Fruit fly (Drosophila melanogaster): Measurements from ENCODE around the gene Doc2.
A peak's percentile ranks its signal among the peaks of the same experiment; 100 is the strongest.

The Doc2 gene

dm6 chr3L:9047062-9047461 lies 28.0 kb upstream of the Doc2 start, which contains the start of gene Argk2:
TSS of gene Argk2 (plus strand) at chr3L:9047439.
- TF ChIP-seq Eip78C (GFP tag) (peak; percentile 7), eg (GFP tag; IDR thresholded peaks at IDR 0.05) (peak; percentile 54; the same call in 1 of the 3 replicates), Sox102F (GFP tag; optimal IDR thresholded peaks at IDR 0.05) (no peak), CG3032 (tag; optimal IDR thresholded peaks at IDR 0.05) (peak; percentile 8)

- no peak for TF ChIP-seq ss (GFP tag; optimal IDR thresholded peaks at IDR 0.05)
These were observed 27.2 kb upstream of the Doc2 start for dm6 chr3L:9046274-9046673.

- TF ChIP-seq CG11294 (GFP tag; IDR thresholded peaks at IDR 0.05) (peak; percentile 35), Blimp-1 (GFP tag; optimal IDR thresholded peaks at IDR 0.05) (peak; percentile 64), ss (GFP tag; optimal IDR thresholded peaks at IDR 0.05) (peak; percentile 30 to 48), Hr38 (GFP tag; optimal IDR thresholded peaks at IDR 0.05) (no peak), CG6792 (GFP tag; optimal IDR thresholded peaks at IDR 0.05) (peak; percentile 75), fd85E (GFP tag; optimal IDR thresholded peaks at IDR 0.05) (peak; percentile 2), Sox102F (GFP tag; optimal IDR thresholded peaks at IDR 0.05) (peak; percentile 73), fd59A (GFP tag; optimal IDR thresholded peaks at IDR 0.05) (peak; percentile 10), Ets21C (GFP tag; optimal IDR thresholded peaks at IDR 0.05) (peak; percentile 75), CG15336 (GFP tag; IDR thresholded peaks at IDR 0.05) (peak; percentile 81), CG10631 (GFP tag; optimal IDR thresholded peaks at IDR 0.05) (peak; percentile 65), CG3032 (tag; optimal IDR thresholded peaks at IDR 0.05) (peak; percentile 66), CG1621 (tag; optimal IDR thresholded peaks at IDR 0.05) (peak; percentile 11), CG11762 (GFP tag; optimal IDR thresholded peaks at IDR 0.05; ENCODE audit: insufficient read depth) (peak; percentile 68), achi (GFP tag; optimal IDR thresholded peaks at IDR 0.05) (peak; percentile 68), Eip93F (GFP tag; optimal IDR thresholded peaks at IDR 0.05) (peak; percentile 43), CG3919 (GFP tag; optimal IDR thresholded peaks at IDR 0.05) (peak; percentile 84), Smox (GFP tag; optimal IDR thresholded peaks at IDR 0.05) (peak; percentile 71), eg (GFP tag; IDR thresholded peaks at IDR 0.05) (peak; percentile 90), CG7368 (GFP tag; optimal IDR thresholded peaks at IDR 0.05) (peak; percentile 69), CG16779 (tag; optimal IDR thresholded peaks at IDR 0.05) (no peak), CG6854 (GFP tag; optimal IDR thresholded peaks at IDR 0.05) (peak; percentile 73), dsx (GFP tag; optimal IDR thresholded peaks at IDR 0.05; ENCODE audit: poor library complexity, severe bottlenecking) (peak; percentile 56), Met (GFP tag; optimal IDR thresholded peaks at IDR 0.05) (peak; percentile 81), topi (GFP tag; optimal IDR thresholded peaks at IDR 0.05) (peak; percentile 91), CG6163 (GFP tag; IDR thresholded peaks at IDR 0.05) (peak; percentile 90), CG6808 (GFP tag; optimal IDR thresholded peaks at IDR 0.05) (peak; percentile 60), Sox15 (GFP tag; optimal IDR thresholded peaks at IDR 0.05) (peak; percentile 50), dac (GFP tag; optimal IDR thresholded peaks at IDR 0.05) (peak; percentile 8), CG8632 (GFP tag; optimal IDR thresholded peaks at IDR 0.05) (peak; percentile 58), esn (GFP tag; optimal IDR thresholded peaks at IDR 0.05) (peak; percentile 83), Lpt (GFP tag; optimal IDR thresholded peaks at IDR 0.05) (peak; percentile 64), CG8119 (GFP tag; IDR thresholded peaks at IDR 0.05) (peak; percentile 75), Sox14 (GFP tag; optimal IDR thresholded peaks at IDR 0.05) (peak; percentile 61), OdsH (GFP tag; optimal IDR thresholded peaks at IDR 0.05) (peak; percentile 69), net (GFP tag; optimal IDR thresholded peaks at IDR 0.05) (peak; percentile 52), CG31627 (GFP tag; optimal IDR thresholded peaks at IDR 0.05) (peak; percentile 78), CG11902 (GFP tag; optimal IDR thresholded peaks at IDR 0.05) (peak; percentile 78), Hr4 (GFP tag; optimal IDR thresholded peaks at IDR 0.05) (peak; percentile 65), CG8319 (GFP tag; optimal IDR thresholded peaks at IDR 0.05) (peak; percentile 71), svp (GFP tag) (peak; percentile 94), Ets96B (tag; optimal IDR thresholded peaks at IDR 0.05) (peak; percentile 60), Eip78C (GFP tag) (peak; percentile 93), lz (GFP tag; optimal IDR thresholded peaks at IDR 0.05) (peak; percentile 78), acj6 (GFP tag; optimal IDR thresholded peaks at IDR 0.05) (peak; percentile 71), CG9139 (GFP tag; optimal IDR thresholded peaks at IDR 0.05) (peak; percentile 43), CG34406 (GFP tag; optimal IDR thresholded peaks at IDR 0.05) (peak; percentile 69)
These were observed 26.3 kb upstream of the Doc2 start for dm6 chr3L:9045318-9045717.

Measured in whole organism, prepupa.